Worm (Caenorhabditis elegans) whole organism, early embryonic: ENCODE data around the gene B0334.10.

Experiments used
- B0310.2 ChIP-seq: sonication (generic microtip); optimal IDR thresholded peaks from 2 replicates; lab custom pipeline; 2016; ENCODE audit warnings: mild to moderate bottlenecking, missing genetic modification characterization, missing compliant biosample characterization
- F13C5.2 ChIP-seq: sonication (generic microtip); optimal IDR thresholded peaks from 2 replicates; lab custom pipeline; 2017; ENCODE audit warnings: mild to moderate bottlenecking, missing genetic modification characterization, inconsistent platforms, missing compliant biosample characterization
- aly-1 ChIP-seq: sonication (generic microtip); optimal IDR thresholded peaks from 2 replicates; lab custom pipeline; 2016; ENCODE audit warnings: missing genetic modification characterization, missing compliant biosample characterization
- ama-1 ChIP-seq: fragments of 150-350 bp; optimal IDR thresholded peaks from 2 replicates; lab custom pipeline; 2014
- ceh-13 ChIP-seq: fragments of 200-800 bp; sonication (Bioruptor generic); optimal IDR thresholded peaks from 2 replicates; lab custom pipeline; 2018; ENCODE audit warnings: mild to moderate bottlenecking, missing genetic modification characterization, missing compliant biosample characterization
- ceh-36 ChIP-seq: sonication (generic microtip); optimal IDR thresholded peaks from 2 replicates; lab custom pipeline; 2016; ENCODE audit warnings: missing genetic modification characterization, inconsistent platforms, missing compliant biosample characterization
- ets-7 ChIP-seq: sonication (generic microtip); optimal IDR thresholded peaks from 2 replicates; lab custom pipeline; 2016; ENCODE audit warnings: missing genotype, missing genetic modification characterization, missing compliant biosample characterization
- flt-1 ChIP-seq: fragments of 200-800 bp; sonication (Bioruptor generic); IDR thresholded peaks from 2 replicates; pipeline ENCODE4 v1.3.6; 2022; ENCODE audit warnings: missing genetic modification characterization, missing compliant biosample characterization
- hmbx-1 ChIP-seq: sonication (generic microtip); optimal IDR thresholded peaks from 2 replicates; lab custom pipeline; 2016; ENCODE audit warnings: mild to moderate bottlenecking, missing genetic modification characterization, missing compliant biosample characterization
- hmg-4 ChIP-seq: fragments of 200-800 bp; sonication (Bioruptor generic); optimal IDR thresholded peaks from 2 replicates; lab custom pipeline; 2018; ENCODE audit warnings: mild to moderate bottlenecking, missing genetic modification characterization, missing compliant biosample characterization
- hnd-1 ChIP-seq: sonication (generic microtip); optimal IDR thresholded peaks from 2 replicates; lab custom pipeline; 2016; ENCODE audit warnings: missing genetic modification characterization, missing compliant biosample characterization
- pes-1 ChIP-seq: fragments of 200-800 bp; sonication (Bioruptor generic); IDR thresholded peaks from 2 replicates; pipeline ENCODE4 v1.3.6; 2022; ENCODE audit warnings: missing genetic modification reagents, missing genetic modification characterization, missing compliant biosample characterization
- scrt-1 ChIP-seq: fragments of 200-800 bp; sonication (Bioruptor generic); IDR thresholded peaks from 2 replicates; pipeline ENCODE4 v1.3.6; 2022; ENCODE audit warnings: missing genetic modification characterization, missing compliant biosample characterization
- sea-1 ChIP-seq: fragments of 200-800 bp; sonication (Bioruptor generic); conservative IDR thresholded peaks from 2 replicates; pipeline ENCODE4 v1.3.6; 2022; ENCODE audit warnings: missing genetic modification characterization, missing compliant biosample characterization
- tbx-11 ChIP-seq: fragments of 200-800 bp; sonication (Bioruptor generic); IDR thresholded peaks from 2 replicates; pipeline ENCODE4 v1.3.6; 2022; ENCODE audit warnings: missing genetic modification characterization, missing compliant biosample characterization
- tbx-37 ChIP-seq: fragments of 200-800 bp; sonication (Bioruptor generic); conservative IDR thresholded peaks from 2 replicates; pipeline ENCODE4 v1.3.6; 2022; ENCODE audit warnings: missing genetic modification reagents, missing genetic modification characterization, missing compliant biosample characterization
- tra-4 ChIP-seq: sonication (generic microtip); optimal IDR thresholded peaks from 2 replicates; lab custom pipeline; 2017; ENCODE audit warnings: missing genetic modification characterization, missing compliant biosample characterization

Gene B0334.10

DNA sequence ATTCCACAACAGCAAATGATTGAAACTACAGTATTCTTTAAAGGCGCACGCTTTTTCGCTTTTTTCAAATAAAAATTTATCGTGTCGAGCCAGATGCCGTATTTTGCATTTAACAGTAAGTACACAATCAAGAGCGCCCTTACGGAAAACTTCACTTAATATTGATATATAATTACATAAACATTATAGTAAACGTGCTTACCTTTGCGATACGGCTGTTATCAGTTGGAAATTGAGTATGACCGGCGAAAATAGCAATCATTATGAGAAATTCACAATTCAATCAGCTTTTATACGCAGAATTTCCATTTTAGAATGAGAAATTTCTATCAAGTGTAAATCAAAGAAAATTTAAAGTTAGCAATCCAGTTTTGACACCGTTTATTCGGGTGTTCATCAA, 18.1 kb upstream of the B0334.10 start, which contains the start of gene B0334.20:
Gene B0334.20 (minus strand): TSS at position 262 of the 400 bp plus-strand sequence.
- TF ChIP-seq tbx-37 (GFP tag; lab: Robert Waterston, UW) (no peak), F13C5.2 (tag; lab: Kevin White, UChicago) (no peak), tbx-11 (GFP tag; lab: Robert Waterston, UW) (no peak), sea-1 (GFP tag; lab: Robert Waterston, UW) (no peak)

- TF ChIP-seq tbx-11 (GFP tag; lab: Robert Waterston, UW) (no peak), ceh-13 (GFP tag; lab: Kevin White, UChicago) (no peak), pes-1 (GFP tag; lab: Robert Waterston, UW) (no peak), aly-1 (tag; lab: Kevin White, UChicago) (no peak), tra-4 (tag; lab: Kevin White, UChicago) (no peak), hnd-1 (tag; lab: Kevin White, UChicago) (no peak), sea-1 (GFP tag; lab: Robert Waterston, UW) (no peak), ama-1 (lab: Kevin White, UChicago) (no peak), tbx-37 (GFP tag; lab: Robert Waterston, UW) (no peak), F13C5.2 (tag; lab: Kevin White, UChicago) (no peak), ets-7 (tag; lab: Kevin White, UChicago) (no peak), scrt-1 (GFP tag; lab: Robert Waterston, UW) (no peak), hmbx-1 (tag; lab: Kevin White, UChicago) (no peak), ceh-36 (tag; lab: Kevin White, UChicago) (no peak), flt-1 (GFP tag; lab: Robert Waterston, UW) (no peak), hmg-4 (no peak), B0310.2 (tag; lab: Kevin White, UChicago) (no peak)
Measured at ce11 chrII:11501956-11502355, 16.3 kb upstream of the B0334.10 start.

- TF ChIP-seq sea-1 (GFP tag; lab: Robert Waterston, UW) (no peak), hmg-4 (no peak), tbx-11 (GFP tag; lab: Robert Waterston, UW) (no peak), tbx-37 (GFP tag; lab: Robert Waterston, UW) (no peak), ceh-36 (tag; lab: Kevin White, UChicago) (peak; percentile 86), pes-1 (GFP tag; lab: Robert Waterston, UW) (no peak), F13C5.2 (tag; lab: Kevin White, UChicago) (no peak), flt-1 (GFP tag; lab: Robert Waterston, UW) (no peak), tra-4 (tag; lab: Kevin White, UChicago) (no peak), scrt-1 (GFP tag; lab: Robert Waterston, UW) (0 out of 2 replicates have a peak, but pooled peaks have one; percentile 37), ets-7 (tag; lab: Kevin White, UChicago) (no peak)
Measured at ce11 chrII:11503761-11504160, 14.5 kb upstream of the B0334.10 start.

DNA sequence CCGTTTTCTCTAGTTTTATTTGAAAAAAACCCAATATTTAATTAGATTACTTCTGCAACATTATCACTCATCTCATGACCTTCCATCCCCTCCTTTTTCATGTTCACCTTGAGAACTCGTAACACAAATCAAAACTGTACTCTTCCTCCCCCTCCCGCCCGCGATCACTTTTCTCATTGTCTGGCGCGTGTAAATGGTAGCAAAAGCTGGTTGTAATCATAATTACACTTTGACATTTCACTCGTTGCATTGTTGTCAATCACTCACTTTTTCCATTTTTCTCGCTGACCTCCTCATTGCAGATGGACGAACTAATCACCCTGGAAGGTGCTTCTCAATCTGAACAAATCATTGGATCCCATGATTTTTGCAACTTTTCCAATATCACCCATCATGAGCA, 7.9 kb upstream of the B0334.10 start, which contains the start of gene npr-41:
Gene npr-41 (plus strand): TSS at position 301 of the 400 bp plus-strand sequence.
- TF ChIP-seq hmbx-1 (tag; lab: Kevin White, UChicago), result no peak
- TF ChIP-seq aly-1 (tag; lab: Kevin White, UChicago), result no peak
- no peak for TF ChIP-seq tra-4 (tag; lab: Kevin White, UChicago)
- no peak for TF ChIP-seq tbx-37 (GFP tag; lab: Robert Waterston, UW)
- TF ChIP-seq ama-1 (lab: Kevin White, UChicago), result no peak
- TF ChIP-seq pes-1 (GFP tag; lab: Robert Waterston, UW), result no peak
- TF ChIP-seq tbx-11 (GFP tag; lab: Robert Waterston, UW), result no peak
- TF ChIP-seq sea-1 (GFP tag; lab: Robert Waterston, UW), result no peak
- no peak for TF ChIP-seq B0310.2 (tag; lab: Kevin White, UChicago)
- no peak for TF ChIP-seq ets-7 (tag; lab: Kevin White, UChicago)
- no peak for TF ChIP-seq F13C5.2 (tag; lab: Kevin White, UChicago)
- TF ChIP-seq scrt-1 (GFP tag; lab: Robert Waterston, UW), result no peak
- TF ChIP-seq ceh-13 (GFP tag; lab: Kevin White, UChicago), result no peak
- TF ChIP-seq hnd-1 (tag; lab: Kevin White, UChicago), result no peak

DNA sequence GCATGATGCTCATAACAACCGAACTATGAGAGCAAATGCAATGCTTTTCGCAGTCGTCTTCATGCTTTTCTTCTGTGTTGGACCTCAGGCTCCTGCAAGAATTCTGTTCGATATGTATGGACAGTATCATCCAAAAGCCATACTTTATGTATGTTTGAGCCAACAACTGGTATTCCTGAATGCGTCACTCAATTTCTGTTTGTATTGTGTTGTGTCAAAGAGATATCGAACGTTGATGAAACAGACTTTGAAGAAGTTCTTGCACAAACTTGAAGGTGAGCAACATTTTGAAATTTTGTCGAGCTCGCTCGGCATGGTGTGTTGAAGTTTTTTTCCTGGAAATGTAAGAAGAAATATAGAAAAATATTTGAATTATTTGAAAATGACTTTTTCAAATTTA, 5.4 kb upstream of the B0334.10 start:
- no peak for TF ChIP-seq scrt-1 (GFP tag; lab: Robert Waterston, UW)
- TF ChIP-seq ceh-13 (GFP tag; lab: Kevin White, UChicago), result no peak
- no peak for TF ChIP-seq tbx-37 (GFP tag; lab: Robert Waterston, UW)
- TF ChIP-seq tra-4 (tag; lab: Kevin White, UChicago), result no peak
- TF ChIP-seq pes-1 (GFP tag; lab: Robert Waterston, UW), result no peak
- TF ChIP-seq tbx-11 (GFP tag; lab: Robert Waterston, UW), result no peak
- TF ChIP-seq F13C5.2 (tag; lab: Kevin White, UChicago), result no peak
- TF ChIP-seq hmbx-1 (tag; lab: Kevin White, UChicago), result no peak
- no peak for TF ChIP-seq ets-7 (tag; lab: Kevin White, UChicago)
- no peak for TF ChIP-seq aly-1 (tag; lab: Kevin White, UChicago)
- TF ChIP-seq ceh-36 (tag; lab: Kevin White, UChicago), result no peak
- no peak for TF ChIP-seq ama-1 (lab: Kevin White, UChicago)
- TF ChIP-seq hmg-4, result no peak
- no peak for TF ChIP-seq B0310.2 (tag; lab: Kevin White, UChicago)
- no peak for TF ChIP-seq hnd-1 (tag; lab: Kevin White, UChicago)
- no peak for TF ChIP-seq sea-1 (GFP tag; lab: Robert Waterston, UW)
- TF ChIP-seq flt-1 (GFP tag; lab: Robert Waterston, UW), result no peak

DNA sequence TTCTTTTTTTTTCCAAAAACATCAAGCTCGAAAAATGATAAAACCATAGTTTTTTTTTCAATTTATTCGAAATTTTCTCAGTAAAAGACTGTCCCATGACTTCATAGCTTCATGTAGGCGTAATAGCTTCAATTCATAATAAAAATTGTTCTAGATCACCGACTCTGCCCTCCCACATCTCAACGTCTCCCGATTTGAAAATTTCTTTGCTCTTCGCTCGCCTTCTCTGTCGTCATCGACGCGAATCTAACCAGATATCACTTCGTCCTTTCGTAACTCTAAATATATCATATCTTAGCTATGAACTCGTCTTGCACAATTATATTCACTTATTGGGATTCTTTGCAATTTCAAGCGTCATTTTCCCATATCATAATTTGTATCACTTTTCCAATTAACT, 3.5 kb upstream of the B0334.10 start, which contains the start of gene srh-44:
Gene srh-44 (plus strand): TSS at position 301 of the 400 bp plus-strand sequence.
- TF ChIP-seq hnd-1 (tag; lab: Kevin White, UChicago), result no peak
- TF ChIP-seq pes-1 (GFP tag; lab: Robert Waterston, UW), result no peak
- no peak for TF ChIP-seq tra-4 (tag; lab: Kevin White, UChicago)
- TF ChIP-seq hmbx-1 (tag; lab: Kevin White, UChicago), result no peak
- no peak for TF ChIP-seq ets-7 (tag; lab: Kevin White, UChicago)
- no peak for TF ChIP-seq tbx-37 (GFP tag; lab: Robert Waterston, UW)
- TF ChIP-seq F13C5.2 (tag; lab: Kevin White, UChicago), result no peak
